Worm (Caenorhabditis elegans) whole organism, late embryonic: ENCODE measurements around the gene C23H4.6.
A peak's percentile ranks its signal among the peaks of the same experiment; 100 is the strongest.

Experiments
- F13H6.1 ChIP-seq: sonication (generic microtip); optimal IDR thresholded peaks from 2 replicates; lab custom pipeline; 2016; ENCODE audit warnings: missing genetic modification characterization, missing compliant biosample characterization
- K09A11.1 ChIP-seq: sonication (generic microtip); optimal IDR thresholded peaks from 2 replicates; lab custom pipeline; 2017; ENCODE audit warnings: antibody characterized with exemption, mild to moderate bottlenecking, missing genetic modification characterization, missing compliant biosample characterization; ENCODE audit not compliant: insufficient read depth
- T23F11.4 ChIP-seq: fragments of 200-800 bp; sonication (Bioruptor generic); optimal IDR thresholded peaks from 2 replicates; lab custom pipeline; 2018; ENCODE audit warnings: mild to moderate bottlenecking, missing genetic modification characterization, missing compliant biosample characterization
- Y22D7AL.16 ChIP-seq: sonication (generic microtip); optimal IDR thresholded peaks from 2 replicates; lab custom pipeline; 2016; ENCODE audit warnings: missing genetic modification characterization, missing compliant biosample characterization
- ama-1 ChIP-seq: fragments of 150-350 bp; optimal IDR thresholded peaks from 2 replicates; lab custom pipeline; 2014
- ceh-19 ChIP-seq: fragments of 200-800 bp; sonication (Bioruptor generic); optimal IDR thresholded peaks from 2 replicates; lab custom pipeline; 2018; ENCODE audit warnings: mild to moderate bottlenecking, missing genetic modification characterization, missing compliant biosample characterization
- ceh-22 ChIP-seq: sonication (generic microtip); optimal IDR thresholded peaks from 2 replicates; lab custom pipeline; 2017; ENCODE audit warnings: missing biosample characterization, missing genetic modification characterization
- ceh-34 ChIP-seq: sonication (generic microtip); optimal IDR thresholded peaks from 2 replicates; lab custom pipeline; 2016; ENCODE audit warnings: mild to moderate bottlenecking, missing genetic modification characterization, missing compliant biosample characterization
- ceh-45 ChIP-seq: fragments of 200-800 bp; sonication (Bioruptor generic); IDR thresholded peaks from 2 replicates; pipeline ENCODE4 v1.3.6; 2022; ENCODE audit warnings: missing genetic modification reagents, missing genetic modification characterization, missing compliant biosample characterization
- ceh-48 ChIP-seq: sonication (generic microtip); optimal IDR thresholded peaks from 2 replicates; lab custom pipeline; 2016; ENCODE audit warnings: missing genetic modification characterization, inconsistent platforms, missing compliant biosample characterization
- ceh-9 ChIP-seq: sonication (generic microtip); optimal IDR thresholded peaks from 2 replicates; lab custom pipeline; 2016; ENCODE audit warnings: mild to moderate bottlenecking, missing genetic modification characterization, inconsistent platforms, missing compliant biosample characterization
- che-1 ChIP-seq: sonication (generic microtip); optimal IDR thresholded peaks from 2 replicates; lab custom pipeline; 2016; ENCODE audit warnings: mild to moderate bottlenecking, missing genetic modification characterization, missing compliant biosample characterization
- dmd-4 ChIP-seq: sonication (generic microtip); optimal IDR thresholded peaks from 2 replicates; lab custom pipeline; 2016; ENCODE audit warnings: borderline replicate concordance, missing genetic modification characterization, missing compliant biosample characterization
- elt-2 ChIP-seq: sonication (generic microtip); optimal IDR thresholded peaks from 2 replicates; lab custom pipeline; 2016; ENCODE audit warnings: missing genetic modification reagents, missing genetic modification characterization, missing compliant biosample characterization
- elt-4 ChIP-seq: sonication (generic microtip); optimal IDR thresholded peaks from 2 replicates; lab custom pipeline; 2016; ENCODE audit warnings: missing genetic modification characterization, missing compliant biosample characterization
- ets-4 ChIP-seq: sonication (generic microtip); optimal IDR thresholded peaks from 2 replicates; lab custom pipeline; 2016; ENCODE audit warnings: missing genetic modification characterization, missing compliant biosample characterization
- fkh-6 ChIP-seq: sonication (generic microtip); optimal IDR thresholded peaks from 2 replicates; lab custom pipeline; 2016; ENCODE audit warnings: missing genetic modification characterization, missing compliant biosample characterization
- gmeb-2 ChIP-seq: sonication (generic microtip); optimal IDR thresholded peaks from 2 replicates; lab custom pipeline; 2016; ENCODE audit warnings: missing genetic modification characterization, inconsistent platforms, missing compliant biosample characterization
- hlh-13 ChIP-seq: fragments of 200-800 bp; sonication (Bioruptor generic); optimal IDR thresholded peaks from 2 replicates; lab custom pipeline; 2018; ENCODE audit warnings: mild to moderate bottlenecking, missing genetic modification characterization, missing compliant biosample characterization
- hlh-30 ChIP-seq: sonication (generic microtip); optimal IDR thresholded peaks from 2 replicates; lab custom pipeline; 2017; ENCODE audit warnings: antibody characterized with exemption, missing genetic modification characterization, missing compliant biosample characterization; ENCODE audit not compliant: insufficient read depth
- lim-6 ChIP-seq: sonication (generic microtip); optimal IDR thresholded peaks from 2 replicates; lab custom pipeline; 2016; ENCODE audit warnings: missing genetic modification characterization, missing compliant biosample characterization
- mec-3 ChIP-seq: sonication (generic microtip); optimal IDR thresholded peaks from 2 replicates; lab custom pipeline; 2016; ENCODE audit warnings: borderline replicate concordance, missing genetic modification characterization, missing compliant biosample characterization
- nhr-232 ChIP-seq: sonication (generic microtip); optimal IDR thresholded peaks from 2 replicates; lab custom pipeline; 2016; ENCODE audit warnings: missing genetic modification characterization, missing compliant biosample characterization
- pag-3 ChIP-seq: sonication (generic microtip); optimal IDR thresholded peaks from 2 replicates; lab custom pipeline; 2016; ENCODE audit warnings: missing compliant biosample characterization, missing genetic modification characterization, borderline replicate concordance
- pat-9 ChIP-seq: fragments of 200-800 bp; sonication (Bioruptor generic); optimal IDR thresholded peaks from 2 replicates; lab custom pipeline; 2018; ENCODE audit warnings: mild to moderate bottlenecking, missing genetic modification characterization, moderate library complexity, missing compliant biosample characterization
- pax-1 ChIP-seq: fragments of 150-350 bp; optimal IDR thresholded peaks from 2 replicates; lab custom pipeline; 2014; ENCODE audit warnings: missing biosample characterization, missing genetic modification characterization
- pha-2 ChIP-seq: sonication (generic microtip); optimal IDR thresholded peaks from 2 replicates; lab custom pipeline; 2017; ENCODE audit warnings: mild to moderate bottlenecking, missing genetic modification characterization, missing compliant biosample characterization
- pros-1 ChIP-seq: fragments of 150-350 bp; optimal IDR thresholded peaks from 2 replicates; lab custom pipeline; 2014; ENCODE audit warnings: missing biosample characterization, missing genetic modification reagents, missing genetic modification characterization
- rnt-1 ChIP-seq: sonication (generic microtip); optimal IDR thresholded peaks from 2 replicates; lab custom pipeline; 2016; ENCODE audit warnings: missing genetic modification characterization, missing compliant biosample characterization
- sox-2 ChIP-seq: fragments of 200-800 bp; sonication (Bioruptor generic); IDR thresholded peaks from 2 replicates; pipeline ENCODE4 v1.3.6; 2022; ENCODE audit warnings: missing genetic modification reagents, missing genetic modification characterization, missing compliant biosample characterization
- sox-4 ChIP-seq: sonication (generic microtip); optimal IDR thresholded peaks from 2 replicates; lab custom pipeline; 2017; ENCODE audit warnings: mild to moderate bottlenecking, missing genetic modification characterization, inconsistent platforms, missing compliant biosample characterization
- tbx-7 ChIP-seq: sonication (generic microtip); optimal IDR thresholded peaks from 2 replicates; lab custom pipeline; 2016; ENCODE audit warnings: missing genotype, missing genetic modification characterization, missing compliant biosample characterization
- unc-3 ChIP-seq, 2 experiments: fragments of 200-800 bp in 1 of 2; sonication (Bioruptor generic) in 1 of 2; sonication (generic microtip) in 1 of 2; conservative IDR thresholded peaks in 1 of 2; optimal IDR thresholded peaks in 1 of 2; 2 replicates each; pipeline versions ENCODE4 v1.3.6 to Lab custom; 2016 to 2022; ENCODE audit warnings: missing compliant biosample characterization in 2 of 2, missing genetic modification characterization in 2 of 2, missing genetic modification reagents in 1 of 2
- unc-42 ChIP-seq: sonication (generic microtip); optimal IDR thresholded peaks from 2 replicates; lab custom pipeline; 2016; ENCODE audit warnings: missing genotype, missing genetic modification characterization, missing compliant biosample characterization
- zip-5 ChIP-seq: sonication (generic microtip); optimal IDR thresholded peaks from 2 replicates; lab custom pipeline; 2016; ENCODE audit warnings: missing genetic modification characterization, missing compliant biosample characterization

C23H4.6 gene

DNA sequence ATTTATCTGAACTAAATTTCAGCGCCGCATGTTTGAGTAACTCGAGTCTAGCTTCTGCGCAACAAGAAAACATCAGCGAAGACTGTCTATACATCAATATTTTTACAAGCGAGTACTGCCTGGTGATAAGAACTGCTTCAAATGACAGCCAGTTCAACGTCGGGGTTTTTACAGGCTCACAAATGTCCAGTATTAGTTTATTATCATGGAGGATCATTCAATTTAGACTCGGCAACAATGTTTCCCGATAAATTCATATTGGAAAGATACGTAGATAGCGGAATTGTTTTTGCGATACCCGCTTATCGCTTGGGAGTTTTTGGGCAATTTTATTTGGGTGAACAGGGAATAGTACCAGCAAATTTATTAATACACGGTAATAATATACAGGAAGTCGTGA is 5.0 kb upstream of the C23H4.6 start:
- peak; percentile 75 for TF ChIP-seq elt-2 (tag; lab: Kevin White, UChicago)
- no peak for TF ChIP-seq lim-6 (tag; lab: Kevin White, UChicago)

DNA sequence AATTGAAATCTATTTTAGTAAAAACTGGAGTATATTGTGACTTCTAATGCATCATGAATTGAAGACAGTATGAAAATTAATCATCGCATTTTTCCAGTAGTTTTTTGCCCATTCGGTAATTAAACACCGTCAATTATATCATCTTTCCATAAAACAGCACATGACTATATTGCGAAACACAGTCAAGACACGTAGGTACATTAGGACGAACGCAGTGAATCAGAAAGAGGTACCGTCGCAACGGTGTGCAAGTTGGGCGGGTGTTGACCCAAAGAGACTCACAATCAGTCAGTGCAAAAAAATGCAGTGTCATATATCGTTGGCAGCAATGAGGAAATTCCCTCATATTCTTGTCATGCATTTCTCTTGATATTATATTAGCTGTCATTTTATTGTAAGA is 982 bp upstream of the C23H4.6 start:
- TF ChIP-seq unc-42 (tag; lab: Kevin White, UChicago) (no peak), sox-2 (no peak), ets-4 (tag; lab: Kevin White, UChicago) (no peak), che-1 (tag; lab: Kevin White, UChicago) (no peak), pha-2 (tag; lab: Kevin White, UChicago) (no peak), ceh-22 (tag; lab: Kevin White, UChicago) (no peak), dmd-4 (no peak), K09A11.1 (no peak), elt-4 (tag; lab: Kevin White, UChicago) (no peak), ceh-48 (tag; lab: Kevin White, UChicago) (no peak), ama-1 (no peak), T23F11.4 (GFP tag; lab: Kevin White, UChicago) (no peak), pag-3 (tag; lab: Kevin White, UChicago) (no peak), hlh-30 (tag; lab: Kevin White, UChicago) (no peak), ceh-19 (GFP tag; lab: Kevin White, UChicago) (no peak), elt-2 (tag; lab: Kevin White, UChicago) (no peak), pat-9 (tag; lab: Kevin White, UChicago) (no peak)

DNA sequence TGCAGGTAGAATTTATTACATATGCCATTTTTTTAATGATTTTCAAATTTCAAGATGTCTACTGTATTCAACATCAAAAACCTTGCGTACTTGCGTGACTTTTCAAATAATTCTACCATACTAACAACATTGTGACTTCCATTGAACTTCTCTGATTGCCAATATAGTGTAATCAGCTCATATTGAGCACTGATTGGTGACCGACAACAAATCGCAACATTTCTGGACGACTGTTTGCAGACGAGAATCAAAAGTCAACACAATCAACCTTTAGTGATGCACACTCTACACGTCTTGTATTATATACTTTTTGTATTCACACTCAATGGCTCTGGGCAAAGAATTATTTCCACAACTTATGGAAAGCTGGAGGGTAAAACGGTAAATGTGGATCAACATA is 6.1 kb downstream of the C23H4.6 start, which contains the start of gene cest-3:
Gene cest-3, plus strand, starts transcription at position 190 of the 400 bp plus-strand sequence.
- no peak for TF ChIP-seq ceh-45
- TF ChIP-seq zip-5 = no peak
- no peak for TF ChIP-seq ceh-9
- TF ChIP-seq hlh-30 (tag; lab: Kevin White, UChicago) = no peak
- no peak for TF ChIP-seq T23F11.4 (GFP tag; lab: Kevin White, UChicago)
- no peak for TF ChIP-seq sox-2
- no peak for TF ChIP-seq F13H6.1 (tag; lab: Kevin White, UChicago)
- TF ChIP-seq dmd-4 = no peak
- TF ChIP-seq rnt-1 (tag; lab: Kevin White, UChicago) = no peak
- no peak for TF ChIP-seq tbx-7
- TF ChIP-seq, all 69 proteins: peak for 0

DNA sequence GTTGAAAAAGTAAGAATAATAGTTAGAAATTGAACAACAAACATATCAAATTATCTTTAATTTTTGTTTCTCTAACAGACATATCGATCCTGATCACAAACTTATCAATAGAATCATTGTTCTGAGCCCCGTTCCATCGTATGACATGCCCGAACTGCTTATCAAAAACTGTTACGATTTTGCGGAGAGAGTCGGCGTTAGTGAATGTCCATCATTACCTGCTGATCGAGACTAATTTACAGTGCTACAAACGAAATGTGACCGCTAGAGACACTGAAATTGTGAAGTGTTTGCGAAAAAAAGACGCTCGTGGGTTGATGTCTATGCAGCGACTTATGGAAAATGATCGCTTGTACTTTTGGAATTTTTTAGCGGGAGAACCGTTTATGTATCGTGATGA is 7.5 kb downstream of the C23H4.6 start:
- TF ChIP-seq hlh-13 (GFP tag; lab: Kevin White, UChicago) = no peak
- TF ChIP-seq T23F11.4 (GFP tag; lab: Kevin White, UChicago) = no peak
- TF ChIP-seq rnt-1 (tag; lab: Kevin White, UChicago) = no peak
- no peak for TF ChIP-seq Y22D7AL.16 (tag; lab: Kevin White, UChicago)

DNA sequence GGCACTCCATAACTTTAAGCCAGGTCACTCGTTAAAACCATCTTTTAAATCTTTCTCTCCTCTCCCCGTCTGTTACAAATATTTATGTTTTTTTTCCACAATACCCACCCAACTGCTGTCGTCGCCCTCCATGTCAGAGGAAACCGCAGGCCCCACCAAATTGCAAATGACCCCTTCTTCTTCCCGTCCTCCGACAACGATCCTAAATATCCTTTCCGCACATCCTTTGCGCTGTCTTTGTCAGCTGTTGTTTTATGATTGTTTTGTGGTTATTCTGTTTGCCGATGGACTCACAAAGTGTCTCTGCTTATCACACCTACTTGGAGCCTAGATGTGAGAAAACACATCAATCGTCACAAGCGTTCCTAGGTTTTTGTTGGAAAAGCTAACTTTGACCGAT is 12.7 kb downstream of the C23H4.6 start:
- TF ChIP-seq rnt-1 (tag; lab: Kevin White, UChicago) (peak; percentile 40), pros-1 (tag; lab: Kevin White, UChicago) (no peak)

DNA sequence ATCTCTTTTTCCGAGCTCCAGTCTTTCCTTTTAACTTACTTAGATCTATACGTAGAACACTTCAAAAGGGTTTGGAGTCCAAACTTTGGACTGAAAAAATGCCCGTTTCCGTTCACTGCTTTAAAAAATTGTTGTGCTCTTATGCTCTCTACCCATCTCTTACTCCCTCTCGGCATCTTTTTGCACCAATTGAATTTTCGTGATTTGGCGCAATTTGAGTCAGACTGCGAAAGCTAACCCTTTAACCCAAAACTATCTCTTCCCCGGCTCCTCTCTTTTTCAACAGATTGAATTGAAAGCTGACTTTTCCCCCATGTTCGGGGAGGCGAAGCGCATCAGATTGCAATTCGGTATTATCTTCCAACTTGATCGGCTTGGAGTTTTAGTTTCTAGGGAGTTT is 16.8 kb downstream of the C23H4.6 start:
- TF ChIP-seq mec-3 (tag; lab: Kevin White, UChicago) (no peak), gmeb-2 (tag; lab: Kevin White, UChicago) (no peak), unc-42 (tag; lab: Kevin White, UChicago) (peak; percentile 45)
- TF ChIP-seq, all 69 proteins: peak for 1

DNA sequence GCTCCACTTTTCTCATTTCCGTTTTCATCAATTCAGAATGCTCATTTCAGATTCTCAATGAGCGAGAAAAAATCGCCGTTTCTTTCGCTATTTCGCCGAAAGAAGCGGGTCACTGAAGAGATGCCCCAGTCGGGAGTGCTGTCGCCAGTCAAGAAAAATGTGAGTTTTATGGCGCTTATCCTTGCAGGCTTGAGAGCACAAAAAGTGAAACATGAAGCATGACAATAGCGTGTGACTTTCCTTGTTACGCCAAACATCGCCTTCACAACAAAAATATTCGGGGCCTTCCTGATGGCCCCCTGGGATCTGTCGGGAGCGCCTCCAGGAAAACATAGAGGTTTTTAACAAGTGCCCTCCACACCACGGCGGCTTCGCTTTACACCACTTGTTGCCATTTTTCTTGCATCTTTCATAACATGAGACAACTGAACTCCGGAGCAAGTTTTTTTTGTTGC is 21.2 kb downstream of the C23H4.6 start, which contains the start of gene E01G6.2:
Gene E01G6.2, plus strand, starts transcription at position 51 of the 455 bp plus-strand sequence.
- TF ChIP-seq pax-1 (tag; lab: Kevin White, UChicago) (no peak), elt-4 (tag; lab: Kevin White, UChicago) (no peak), lim-6 (tag; lab: Kevin White, UChicago) (no peak), pros-1 (tag; lab: Kevin White, UChicago) (no peak), fkh-6 (tag; lab: Kevin White, UChicago) (no peak), T23F11.4 (GFP tag; lab: Kevin White, UChicago) (no peak), tbx-7 (no peak), unc-3 (GFP tag; conservative IDR thresholded peaks at IDR 0.05; lab: Robert Waterston, UW) (no peak), unc-3 (tag; optimal IDR thresholded peaks at IDR 0.05; lab: Kevin White, UChicago) (no peak), pag-3 (tag; lab: Kevin White, UChicago) (no peak), nhr-232 (tag; lab: Kevin White, UChicago) (no peak), sox-4 (tag; lab: Kevin White, UChicago) (no peak), ceh-34 (tag; lab: Kevin White, UChicago) (no peak)
